Fruit fly (Drosophila melanogaster) whole organism, pupa: ENCODE data around the gene Arp3.

Source experiments
- CG10348 ChIP-seq: fragments of 200-800 bp; sonication (Bioruptor generic); IDR thresholded peaks from 2 replicates; pipeline ENCODE4 v1.3.6; 2022; ENCODE audit warnings: missing biosample characterization, missing genetic modification characterization
- CG12605 ChIP-seq: fragments of 200-800 bp; sonication (Bioruptor generic); IDR thresholded peaks from 2 replicates; pipeline ENCODE4 v1.3.6; 2022; ENCODE audit warnings: missing biosample characterization, missing genetic modification characterization
- CG13204 ChIP-seq: fragments of 200-800 bp; sonication (Bioruptor generic); optimal IDR thresholded peaks from 2 replicates; lab custom pipeline; 2018; ENCODE audit warnings: missing biosample characterization, mild to moderate bottlenecking, missing genetic modification characterization, moderate library complexity
- CG14655 ChIP-seq: fragments of 200-800 bp; sonication (Bioruptor generic); optimal IDR thresholded peaks from 3 replicates; lab custom pipeline; 2017; ENCODE audit warnings: mild to moderate bottlenecking, missing biosample characterization, missing genetic modification reagents, missing genetic modification characterization
- CG32121 ChIP-seq: fragments of 200-800 bp; sonication (Bioruptor generic); IDR thresholded peaks from 2 replicates; pipeline ENCODE4 v1.3.6; 2022; ENCODE audit warnings: missing biosample characterization, missing genetic modification characterization
- CG4496 ChIP-seq: fragments of 200-800 bp; sonication (Bioruptor generic); IDR thresholded peaks from 3 replicates; pipeline ENCODE4 v1.3.6; 2022; ENCODE audit warnings: missing biosample characterization, missing genetic modification characterization
- CG8159 ChIP-seq: fragments of 200-800 bp; sonication (Bioruptor generic); optimal IDR thresholded peaks from 3 replicates; lab custom pipeline; 2018; ENCODE audit warnings: missing biosample characterization, mild to moderate bottlenecking, missing genetic modification characterization, moderate library complexity
- Pif1A ChIP-seq: fragments of 200-800 bp; sonication (Bioruptor generic); optimal IDR thresholded peaks from 3 replicates; lab custom pipeline; 2016; ENCODE audit warnings: missing biosample characterization, missing genetic modification characterization
- fd96Ca ChIP-seq: fragments of 200-800 bp; sonication (Bioruptor generic); IDR thresholded peaks from 3 replicates; pipeline ENCODE4 v1.3.6; 2022; ENCODE audit warnings: missing biosample characterization, missing genetic modification characterization
- rn ChIP-seq: fragments of 200-800 bp; sonication (Bioruptor generic); IDR thresholded peaks from 2 replicates; pipeline ENCODE4 v1.3.6; 2022; ENCODE audit warnings: missing biosample characterization, missing genetic modification characterization

DNA sequence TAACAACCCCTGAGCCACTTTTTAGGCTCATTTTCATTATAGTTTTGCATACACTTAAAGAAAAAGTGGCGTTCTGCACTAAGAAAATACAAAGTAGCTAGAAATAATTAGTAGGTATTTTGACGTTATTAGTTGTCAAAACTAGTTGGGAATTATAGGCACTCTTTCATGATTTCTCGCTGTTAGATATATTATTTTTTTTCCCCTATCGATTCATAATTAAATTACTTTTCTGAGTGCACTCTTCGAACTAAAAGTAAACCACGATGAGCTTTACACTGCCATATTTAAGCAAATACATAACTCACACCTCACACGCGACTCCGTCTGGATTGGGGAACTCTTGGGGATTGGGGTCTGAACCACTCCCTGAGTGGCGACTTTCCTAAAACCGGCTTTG lies 43.0 kb downstream of the Arp3 start:
- TF ChIP-seq CG14655 (GFP tag; lab: Kevin White, UChicago) = peak; percentile 84
- no peak for TF ChIP-seq CG13204 (GFP tag; lab: Kevin White, UChicago)
- peak; percentile 51; the same call in 1 of the 2 replicates for TF ChIP-seq rn
- peak; percentile 77 for TF ChIP-seq CG4496 (GFP tag; lab: Robert Waterston, UW)
- peak; percentile 49 for TF ChIP-seq Pif1A
- TF ChIP-seq fd96Ca = no peak
- peak; percentile 35; the same call in 1 of the 2 replicates for TF ChIP-seq CG12605 (GFP tag; lab: Robert Waterston, UW)
- peak; percentile 72 for TF ChIP-seq CG32121 (GFP tag; lab: Robert Waterston, UW)
- no peak for TF ChIP-seq CG10348 (GFP tag; lab: Robert Waterston, UW)
- TF ChIP-seq CG8159 (tag; lab: Kevin White, UChicago) = peak; percentile 46
